Worm (Caenorhabditis elegans): ENCODE measurements around the gene C35B1.5.

C35B1.5 gene

ce11 chrIV:4053405-4053804 lies 30.6 kb downstream of the C35B1.5 start:
- TF ChIP-seq efl-3 (GFP tag; optimal IDR thresholded peaks at IDR 0.05) (no peak), elt-2 (tag; optimal IDR thresholded peaks at IDR 0.05) (peak; percentile 34)

ce11 chrIV:4052274-4052673 lies 31.7 kb downstream of the C35B1.5 start:
- no peak for TF ChIP-seq hpl-2 (GFP tag; optimal IDR thresholded peaks at IDR 0.05)
- TF ChIP-seq unc-98 (GFP tag; IDR thresholded peaks at IDR 0.05), result no peak
- TF ChIP-seq aly-2 (tag; optimal IDR thresholded peaks at IDR 0.05), result no peak
- TF ChIP-seq dpl-1 (GFP tag; optimal IDR thresholded peaks at IDR 0.05), result peak in 1 of 3 experiments; percentile 17
- no peak for TF ChIP-seq nhr-85 (tag)
- no peak for TF ChIP-seq swsn-7 (tag; optimal IDR thresholded peaks at IDR 0.05)
- TF ChIP-seq fkh-8 (tag; optimal IDR thresholded peaks at IDR 0.05), result peak; percentile 2
- TF ChIP-seq egl-13 (tag; optimal IDR thresholded peaks at IDR 0.05), result no peak
- no peak for TF ChIP-seq lir-3 (tag; optimal IDR thresholded peaks at IDR 0.05; ENCODE audit: poor library complexity)
- TF ChIP-seq efl-1 (optimal IDR thresholded peaks at IDR 0.05), result no peak
- TF ChIP-seq efl-1 (GFP tag; optimal IDR thresholded peaks at IDR 0.05 in 1 of 2), result peak in 1 of 2 experiments; percentile 45
- no peak for TF ChIP-seq fkh-10 (GFP tag; optimal IDR thresholded peaks at IDR 0.05)
- TF ChIP-seq lin-35 (GFP tag; optimal IDR thresholded peaks at IDR 0.05), result no peak
- TF ChIP-seq alr-1 (tag; optimal IDR thresholded peaks at IDR 0.05; ENCODE audit: borderline replicate concordance), result no peak
- TF ChIP-seq ceh-82 (tag; optimal IDR thresholded peaks at IDR 0.05), result no peak
- no peak for TF ChIP-seq xbp-1 (tag; optimal IDR thresholded peaks at IDR 0.05)
- no peak for TF ChIP-seq nhr-90 (tag; optimal IDR thresholded peaks at IDR 0.05; ENCODE audit: poor library complexity)
- TF ChIP-seq zag-1 (tag; optimal IDR thresholded peaks at IDR 0.05), result no peak
- peak; percentile 4 for TF ChIP-seq snu-23 (GFP tag; optimal IDR thresholded peaks at IDR 0.05)
- no peak for TF ChIP-seq ceh-88 (GFP tag; IDR thresholded peaks at IDR 0.05)
- TF ChIP-seq nhr-12 (tag; optimal IDR thresholded peaks at IDR 0.05), result no peak
- no peak for TF ChIP-seq irx-1 (tag; optimal IDR thresholded peaks at IDR 0.05)
- TF ChIP-seq grh-1 (GFP tag; IDR thresholded peaks at IDR 0.05), result no peak
- peak; percentile 57 for TF ChIP-seq lin-14 (GFP tag; optimal IDR thresholded peaks at IDR 0.05)
- TF ChIP-seq ztf-4 (tag; optimal IDR thresholded peaks at IDR 0.05), result no peak

- TF ChIP-seq nhr-237 (tag; optimal IDR thresholded peaks at IDR 0.05), result no peak
- no peak for TF ChIP-seq zip-4 (GFP tag; optimal IDR thresholded peaks at IDR 0.05)
- no peak for TF ChIP-seq nhr-90 (tag; optimal IDR thresholded peaks at IDR 0.05; ENCODE audit: poor library complexity)
- TF ChIP-seq jun-1 (tag; optimal IDR thresholded peaks at IDR 0.05), result no peak
- no peak for TF ChIP-seq unc-62 (GFP tag; optimal IDR thresholded peaks at IDR 0.05)
- no peak for TF ChIP-seq hlh-17 (GFP tag; optimal IDR thresholded peaks at IDR 0.05; ENCODE audit: borderline replicate concordance)
- TF ChIP-seq nhr-28 (tag; optimal IDR thresholded peaks at IDR 0.05), result no peak
- no peak for TF ChIP-seq lsy-2 (tag; optimal IDR thresholded peaks at IDR 0.05)
- no peak for TF ChIP-seq mab-9 (GFP tag; IDR thresholded peaks at IDR 0.05)
- no peak for TF ChIP-seq nhr-11 (tag; optimal IDR thresholded peaks at IDR 0.05)
- no peak for TF ChIP-seq nhr-47 (tag; optimal IDR thresholded peaks at IDR 0.05)
Measured at ce11 chrIV:4051539-4051938, 32.5 kb downstream of the C35B1.5 start, which contains the start of gene wrt-5. wrt-5 (minus strand) TSS chrIV:4051639.

ce11 chrIV:4049398-4049998 lies 34.5 kb downstream of the C35B1.5 start, which contains the start of gene pcn-1:
pcn-1 (minus strand) TSS chrIV:4049448.
- peak; percentile 99 for TF ChIP-seq irx-1 (tag; optimal IDR thresholded peaks at IDR 0.05)
- peak; percentile 95 for TF ChIP-seq F16B12.6 (tag; optimal IDR thresholded peaks at IDR 0.05)
- TF ChIP-seq lir-3 (tag; optimal IDR thresholded peaks at IDR 0.05; ENCODE audit: poor library complexity), result no peak
- TF ChIP-seq xbp-1 (tag; optimal IDR thresholded peaks at IDR 0.05), result peak; percentile 97
- peak; percentile 98 for TF ChIP-seq lin-14 (GFP tag; optimal IDR thresholded peaks at IDR 0.05)
- TF ChIP-seq egl-13 (tag; optimal IDR thresholded peaks at IDR 0.05), result peak; percentile 98
- TF ChIP-seq nhr-237 (tag; optimal IDR thresholded peaks at IDR 0.05), result peak; percentile 71
- TF ChIP-seq grh-1 (GFP tag; IDR thresholded peaks at IDR 0.05), result peak; percentile 96
- peak; percentile 99 for TF ChIP-seq dpl-1 (GFP tag; optimal IDR thresholded peaks at IDR 0.05)
- TF ChIP-seq lsy-2 (tag; optimal IDR thresholded peaks at IDR 0.05), result peak; percentile 95 to 96
- peak; percentile 92 for TF ChIP-seq lin-13 (GFP tag; optimal IDR thresholded peaks at IDR 0.05)
- TF ChIP-seq sox-4 (tag; optimal IDR thresholded peaks at IDR 0.05), result peak; percentile 97
- TF ChIP-seq efl-1 (optimal IDR thresholded peaks at IDR 0.05), result peak; percentile 99
- TF ChIP-seq efl-1 (GFP tag; optimal IDR thresholded peaks at IDR 0.05 in 1 of 2), result peak; percentile 98 to 100
- peak; percentile 37 for TF ChIP-seq Y116A8C.19 (tag; optimal IDR thresholded peaks at IDR 0.05; ENCODE audit: borderline replicate concordance)
- TF ChIP-seq mep-1 (tag; optimal IDR thresholded peaks at IDR 0.05), result peak; percentile 99
- TF ChIP-seq nhr-20 (tag; optimal IDR thresholded peaks at IDR 0.05), result peak; percentile 97
- TF ChIP-seq ztf-11 (tag; optimal IDR thresholded peaks at IDR 0.05), result peak; percentile 68 to 94
- peak; percentile 97 for TF ChIP-seq unc-86 (tag; optimal IDR thresholded peaks at IDR 0.05)
- peak; percentile 100 for TF ChIP-seq efl-3 (GFP tag; optimal IDR thresholded peaks at IDR 0.05)
- peak; percentile 98 for TF ChIP-seq isw-1 (GFP tag; IDR thresholded peaks at IDR 0.05)
- TF ChIP-seq nhr-12 (tag; optimal IDR thresholded peaks at IDR 0.05), result no peak

Data from whole organism, L1 larva.